Worm (Caenorhabditis elegans) whole organism, L1 larva: ENCODE results near the gene ZC317.7.

Source experiments
- C04F5.9 ChIP-seq: sonication (generic microtip); optimal IDR thresholded peaks from 2 replicates; lab custom pipeline; 2016; ENCODE audit warnings: missing genetic modification characterization, missing compliant biosample characterization
- C16A3.4 ChIP-seq: fragments of 150-350 bp; optimal IDR thresholded peaks from 2 replicates; lab custom pipeline; 2014; ENCODE audit warnings: missing biosample characterization, missing genetic modification characterization
- Y116A8C.19 ChIP-seq: sonication (generic microtip); optimal IDR thresholded peaks from 2 replicates; lab custom pipeline; 2016; ENCODE audit warnings: missing compliant biosample characterization, missing genetic modification characterization, borderline replicate concordance
- aly-2 ChIP-seq: fragments of 150-350 bp; optimal IDR thresholded peaks from 2 replicates; lab custom pipeline; 2014; ENCODE audit warnings: missing biosample characterization, missing genetic modification characterization
- ama-1 ChIP-seq: fragments of 150-350 bp; optimal IDR thresholded peaks from 2 replicates; lab custom pipeline; 2014
- ceh-63 ChIP-seq: fragments of 200-800 bp; sonication (Bioruptor generic); optimal IDR thresholded peaks from 2 replicates; lab custom pipeline; 2018; ENCODE audit warnings: mild to moderate bottlenecking, missing genetic modification characterization, missing compliant biosample characterization
- ceh-82 ChIP-seq, 3 experiments: fragments of 150-350 bp in 1 of 3; sonication (generic microtip) in 2 of 3; optimal IDR thresholded peaks; 2 replicates each; lab custom pipeline; 2014 to 2017; ENCODE audit warnings: missing biosample characterization in 3 of 3, missing genetic modification characterization in 3 of 3
- dsc-1 ChIP-seq: sonication (generic microtip); optimal IDR thresholded peaks from 2 replicates; lab custom pipeline; 2016; ENCODE audit warnings: mild to moderate bottlenecking, missing genetic modification characterization, missing compliant biosample characterization
- efl-1 ChIP-seq, 4 experiments: fragments of 150-350 bp; optimal IDR thresholded peaks in 3 of 4; peaks in 1 of 4; 1 replicate in 1 of 4; 2 replicates in 3 of 4; lab custom pipeline; 2014; ENCODE audit warnings: missing biosample characterization in 2 of 4, missing genetic modification characterization in 2 of 4, missing genetic modification reagents in 2 of 4
- efl-3 ChIP-seq: fragments of 200-800 bp; sonication (Bioruptor generic); optimal IDR thresholded peaks from 2 replicates; lab custom pipeline; 2018; ENCODE audit warnings: mild to moderate bottlenecking, missing genetic modification characterization, missing compliant biosample characterization
- egl-27 ChIP-seq, 2 experiments: fragments of 150-350 bp in 1 of 2; sonication (generic microtip); optimal IDR thresholded peaks; 3 replicates each; lab custom pipeline; 2017 to 2018; ENCODE audit warnings: missing biosample characterization in 2 of 2, missing genetic modification characterization in 2 of 2, missing genetic modification reagents in 2 of 2
- elt-3 ChIP-seq, 6 experiments: fragments of 150-350 bp in 1 of 6; sonication (generic microtip); optimal IDR thresholded peaks; 2 replicates each; lab custom pipeline; 2017 to 2018; ENCODE audit warnings: missing biosample characterization in 6 of 6, missing genetic modification characterization in 6 of 6, inconsistent platforms in 1 of 6
- ets-5 ChIP-seq: fragments of 200-800 bp; sonication (Bioruptor generic); IDR thresholded peaks from 2 replicates; pipeline ENCODE4 v1.3.6; 2022; ENCODE audit warnings: missing genetic modification characterization, missing compliant biosample characterization
- fkh-10 ChIP-seq: sonication (generic microtip); optimal IDR thresholded peaks from 2 replicates; lab custom pipeline; 2017; ENCODE audit warnings: missing biosample characterization, missing genetic modification reagents, missing genetic modification characterization
- fkh-4 ChIP-seq: sonication (generic microtip); optimal IDR thresholded peaks from 2 replicates; lab custom pipeline; 2016; ENCODE audit warnings: missing compliant biosample characterization, missing genetic modification characterization, borderline replicate concordance
- fos-1 ChIP-seq: fragments of 150-350 bp; optimal IDR thresholded peaks from 2 replicates; lab custom pipeline; 2014; ENCODE audit warnings: missing biosample characterization, missing genetic modification characterization
- grh-1 ChIP-seq: fragments of 200-800 bp; sonication (Bioruptor generic); IDR thresholded peaks from 2 replicates; pipeline ENCODE4 v1.3.6; 2022; ENCODE audit warnings: missing genetic modification reagents, missing genetic modification characterization, missing compliant biosample characterization
- hpl-2 ChIP-seq: fragments of 150-350 bp; optimal IDR thresholded peaks from 2 replicates; lab custom pipeline; 2014; ENCODE audit warnings: missing biosample characterization, missing genetic modification reagents, missing genetic modification characterization
- isw-1 ChIP-seq: fragments of 200-800 bp; sonication (Bioruptor generic); IDR thresholded peaks from 2 replicates; pipeline ENCODE4 v1.3.6; 2022; ENCODE audit warnings: missing genetic modification characterization, missing compliant biosample characterization
- lin-14 ChIP-seq: fragments of 200-800 bp; sonication (Bioruptor generic); optimal IDR thresholded peaks from 2 replicates; lab custom pipeline; 2018; ENCODE audit warnings: mild to moderate bottlenecking, missing genetic modification characterization, moderate library complexity, missing compliant biosample characterization
- lin-15B ChIP-seq: fragments of 150-350 bp; sonication (generic microtip); optimal IDR thresholded peaks from 3 replicates; lab custom pipeline; 2014; ENCODE audit warnings: missing biosample characterization, missing genetic modification characterization
- lir-3 ChIP-seq: sonication (generic microtip); optimal IDR thresholded peaks from 2 replicates; lab custom pipeline; 2016; ENCODE audit warnings: mild to moderate bottlenecking, missing genetic modification characterization, moderate library complexity, missing compliant biosample characterization; ENCODE audit not compliant: poor library complexity
- lsy-2 ChIP-seq, 2 experiments: fragments of 150-350 bp; optimal IDR thresholded peaks; 2 replicates each; lab custom pipeline; 2014; ENCODE audit warnings: missing biosample characterization in 2 of 2, missing genetic modification characterization in 2 of 2
- mef-2 ChIP-seq: fragments of 150-350 bp; optimal IDR thresholded peaks from 2 replicates; lab custom pipeline; 2014; ENCODE audit warnings: missing biosample characterization, missing genetic modification characterization
- nhr-12 ChIP-seq: sonication (generic microtip); optimal IDR thresholded peaks from 2 replicates; lab custom pipeline; 2017; ENCODE audit warnings: missing biosample characterization, missing genetic modification characterization
- nhr-19 ChIP-seq: fragments of 200-800 bp; sonication (Bioruptor generic); conservative IDR thresholded peaks from 2 replicates; pipeline ENCODE4 v1.3.6; 2022; ENCODE audit warnings: missing genetic modification characterization, missing compliant biosample characterization
- nhr-20 ChIP-seq: sonication (generic microtip); optimal IDR thresholded peaks from 2 replicates; lab custom pipeline; 2016; ENCODE audit warnings: mild to moderate bottlenecking, missing genetic modification characterization, missing compliant biosample characterization
- nhr-237 ChIP-seq: fragments of 150-350 bp; optimal IDR thresholded peaks from 2 replicates; lab custom pipeline; 2014; ENCODE audit warnings: missing biosample characterization, missing genetic modification characterization
- nhr-28 ChIP-seq: fragments of 150-350 bp; optimal IDR thresholded peaks from 2 replicates; lab custom pipeline; 2014; ENCODE audit warnings: missing biosample characterization, missing genetic modification characterization
- nhr-47 ChIP-seq: sonication (generic microtip); optimal IDR thresholded peaks from 2 replicates; lab custom pipeline; 2016; ENCODE audit warnings: mild to moderate bottlenecking, missing genetic modification characterization, moderate library complexity, missing compliant biosample characterization
- nhr-71 ChIP-seq: sonication (generic microtip); optimal IDR thresholded peaks from 2 replicates; lab custom pipeline; 2016; ENCODE audit warnings: mild to moderate bottlenecking, missing genetic modification characterization, moderate library complexity, missing compliant biosample characterization
- nhr-77 ChIP-seq: fragments of 150-350 bp; optimal IDR thresholded peaks from 2 replicates; lab custom pipeline; 2014; ENCODE audit warnings: missing biosample characterization, missing genetic modification characterization
- nhr-84 ChIP-seq: sonication (generic microtip); optimal IDR thresholded peaks from 2 replicates; lab custom pipeline; 2017; ENCODE audit warnings: missing biosample characterization, missing genetic modification characterization
- nhr-85 ChIP-seq: sonication (generic microtip); peaks from one replicate; lab custom pipeline; 2016; ENCODE audit warnings: missing genetic modification characterization, inconsistent platforms, missing compliant biosample characterization
- nhr-90 ChIP-seq: sonication (generic microtip); optimal IDR thresholded peaks from 2 replicates; lab custom pipeline; 2016; ENCODE audit warnings: mild to moderate bottlenecking, missing genetic modification characterization, missing compliant biosample characterization; ENCODE audit not compliant: poor library complexity
- pqm-1 ChIP-seq: sonication (generic microtip); optimal IDR thresholded peaks from 3 replicates; lab custom pipeline; 2017; ENCODE audit warnings: missing biosample characterization, missing genetic modification characterization
- rnt-1 ChIP-seq: sonication (generic microtip); optimal IDR thresholded peaks from 2 replicates; lab custom pipeline; 2016; ENCODE audit warnings: mild to moderate bottlenecking, missing genetic modification characterization, moderate library complexity, missing compliant biosample characterization
- snpc-4 ChIP-seq: fragments of 150-350 bp; optimal IDR thresholded peaks from 2 replicates; lab custom pipeline; 2014; ENCODE audit warnings: missing biosample characterization, missing genetic modification characterization
- snu-23 ChIP-seq: sonication (generic microtip); optimal IDR thresholded peaks from 2 replicates; lab custom pipeline; 2016; ENCODE audit warnings: missing genetic modification characterization, missing compliant biosample characterization
- sox-4 ChIP-seq: sonication (generic microtip); optimal IDR thresholded peaks from 2 replicates; lab custom pipeline; 2016; ENCODE audit warnings: missing genetic modification characterization, missing compliant biosample characterization
- sup-37 ChIP-seq: fragments of 200-800 bp; sonication (Bioruptor generic); optimal IDR thresholded peaks from 2 replicates; lab custom pipeline; 2018; ENCODE audit warnings: mild to moderate bottlenecking, missing genetic modification characterization, missing compliant biosample characterization
- tbx-2 ChIP-seq: sonication (generic microtip); optimal IDR thresholded peaks from 2 replicates; lab custom pipeline; 2016; ENCODE audit warnings: missing genetic modification characterization, missing compliant biosample characterization
- zip-4 ChIP-seq: fragments of 200-800 bp; sonication (Bioruptor generic); optimal IDR thresholded peaks from 2 replicates; lab custom pipeline; 2018; ENCODE audit warnings: mild to moderate bottlenecking, missing genetic modification characterization, moderate library complexity, missing compliant biosample characterization
- ztf-11 ChIP-seq, 2 experiments: sonication (generic microtip); optimal IDR thresholded peaks; 2 replicates each; lab custom pipeline; 2016 to 2017; ENCODE audit warnings: missing genetic modification characterization in 2 of 2, missing biosample characterization in 1 of 2, missing compliant biosample characterization in 1 of 2

ZC317.7 gene

ce11 chrV:5433020-5433419 is 37.8 kb downstream of the ZC317.7 start, which contains the start of gene acl-6 (continued):
- no peak for TF ChIP-seq isw-1 (GFP tag; lab: Robert Waterston, UW)
- no peak for TF ChIP-seq lin-15B
- peak; percentile 72 for TF ChIP-seq C16A3.4 (tag; lab: Kevin White, UChicago)
- TF ChIP-seq grh-1 (GFP tag; lab: Robert Waterston, UW): no peak
- no peak for TF ChIP-seq nhr-19 (GFP tag; lab: Robert Waterston, UW)
- TF ChIP-seq egl-27 (tag; optimal IDR thresholded peaks at IDR 0.05; lab: Kevin White, UChicago): no peak
- TF ChIP-seq ceh-82 (tag; optimal IDR thresholded peaks at IDR 0.05; lab: Kevin White, UChicago): peak in 1 of 3 experiments; percentile 36
- TF ChIP-seq Y116A8C.19 (tag; lab: Kevin White, UChicago): no peak
- TF ChIP-seq, all 84 proteins: peak for 27

- TF ChIP-seq hpl-2 (GFP tag; lab: Kevin White, UChicago) (no peak), pqm-1 (tag; lab: Kevin White, UChicago) (no peak), fkh-10 (no peak), dsc-1 (tag; lab: Kevin White, UChicago) (no peak), efl-3 (GFP tag; lab: Kevin White, UChicago) (no peak), sup-37 (GFP tag; lab: Kevin White, UChicago) (no peak), nhr-47 (tag; lab: Kevin White, UChicago) (no peak), elt-3 (tag; optimal IDR thresholded peaks at IDR 0.05; lab: Kevin White, UChicago) (no peak), ets-5 (GFP tag; lab: Robert Waterston, UW) (no peak), C16A3.4 (tag; lab: Kevin White, UChicago) (no peak), sox-4 (tag; lab: Kevin White, UChicago) (no peak), snu-23 (GFP tag; lab: Kevin White, UChicago) (no peak), mef-2 (no peak), tbx-2 (tag; lab: Kevin White, UChicago) (no peak), nhr-12 (tag; lab: Kevin White, UChicago) (no peak), nhr-90 (tag; lab: Kevin White, UChicago) (no peak), nhr-28 (no peak)
- TF ChIP-seq, all 84 proteins: peak for 0
These were observed 38.3 kb downstream of the ZC317.7 start, which contains the start of gene F08F3.8 for ce11 chrV:5432499-5432898. Gene F08F3.8, minus strand, starts transcription at chrV:5432599.

- TF ChIP-seq rnt-1 (tag; lab: Kevin White, UChicago) (no peak), dsc-1 (tag; lab: Kevin White, UChicago) (no peak), pqm-1 (tag; lab: Kevin White, UChicago) (no peak), isw-1 (GFP tag; lab: Robert Waterston, UW) (no peak)
These were observed 43.0 kb downstream of the ZC317.7 start, which contains the start of gene rhr-1 for ce11 chrV:5427860-5428259. Gene rhr-1, plus strand, starts transcription at chrV:5428160.

ce11 chrV:5426337-5426736 is 44.5 kb downstream of the ZC317.7 start:
- TF ChIP-seq nhr-237 (tag; lab: Kevin White, UChicago) (no peak), nhr-28 (no peak), egl-27 (tag; optimal IDR thresholded peaks at IDR 0.05; lab: Kevin White, UChicago) (no peak), lir-3 (no peak), rnt-1 (tag; lab: Kevin White, UChicago) (no peak), ceh-63 (no peak), fkh-4 (tag; lab: Kevin White, UChicago) (no peak), zip-4 (GFP tag; lab: Kevin White, UChicago) (no peak), tbx-2 (tag; lab: Kevin White, UChicago) (no peak), nhr-71 (tag; lab: Kevin White, UChicago) (peak; percentile 15), fos-1 (tag; lab: Kevin White, UChicago) (no peak), nhr-77 (tag; lab: Kevin White, UChicago) (no peak), sox-4 (tag; lab: Kevin White, UChicago) (no peak), ztf-11 (tag; optimal IDR thresholded peaks at IDR 0.05; lab: Kevin White, UChicago) (no peak), lsy-2 (tag; optimal IDR thresholded peaks at IDR 0.05; lab: Kevin White, UChicago) (no peak), lin-14 (GFP tag; lab: Kevin White, UChicago) (peak; percentile 37), grh-1 (GFP tag; lab: Robert Waterston, UW) (no peak), ama-1 (lab: Kevin White, UChicago) (no peak), nhr-20 (tag; lab: Kevin White, UChicago) (no peak), aly-2 (no peak), snpc-4 (tag; lab: Kevin White, UChicago) (no peak), nhr-85 (peak; percentile 85), nhr-90 (tag; lab: Kevin White, UChicago) (no peak), nhr-19 (GFP tag; lab: Robert Waterston, UW) (no peak), C04F5.9 (tag; lab: Kevin White, UChicago) (no peak), snu-23 (GFP tag; lab: Kevin White, UChicago) (no peak), ceh-82 (tag; optimal IDR thresholded peaks at IDR 0.05; lab: Kevin White, UChicago) (no peak), Y116A8C.19 (tag; lab: Kevin White, UChicago) (no peak), efl-1 (optimal IDR thresholded peaks at IDR 0.05; lab: Kevin White, UChicago) (no peak), efl-1 (GFP tag; optimal IDR thresholded peaks at IDR 0.05 in 1 of 2; lab: Kevin White, UChicago) (peak in 1 of 2 experiments; percentile 49), nhr-84 (tag; lab: Kevin White, UChicago) (no peak)
